Worm (Caenorhabditis elegans): ENCODE measurements around the gene C37C3.12.

- no peak for TF ChIP-seq nhr-179 (tag; optimal IDR thresholded peaks at IDR 0.05)
- no peak for TF ChIP-seq sdz-38 (tag; optimal IDR thresholded peaks at IDR 0.05)
- no peak for TF ChIP-seq him-1 (tag; optimal IDR thresholded peaks at IDR 0.05)
- no peak for TF ChIP-seq madf-3 (GFP tag; IDR thresholded peaks at IDR 0.05)
- TF ChIP-seq F57A8.1 (GFP tag; optimal IDR thresholded peaks at IDR 0.05): no peak
- no peak for TF ChIP-seq F49E8.2 (tag; optimal IDR thresholded peaks at IDR 0.05; ENCODE audit: insufficient read depth)
- no peak; the same call in 1 of the 2 replicates for TF ChIP-seq madf-6 (GFP tag; IDR thresholded peaks at IDR 0.05)
- TF ChIP-seq pha-4 (tag; optimal IDR thresholded peaks at IDR 0.05): no peak
- TF ChIP-seq ceh-79 (tag; optimal IDR thresholded peaks at IDR 0.05): no peak
- TF ChIP-seq F55B11.4 (tag; optimal IDR thresholded peaks at IDR 0.05; ENCODE audit: borderline replicate concordance, insufficient read depth): no peak
Measured at ce11 chrV:7803563-7803962, 35.8 kb downstream of the C37C3.12 start.

Data from whole organism, young adult.